Fruit fly (Drosophila melanogaster): ENCODE data around the gene CG13023.

CG13023 gene

dm6 chr3L:16941319-16941718 is 14.1 kb upstream of the CG13023 start (continued):
- TF ChIP-seq row (GFP tag; IDR thresholded peaks at IDR 0.05) (peak; percentile 60), wor (GFP tag; IDR thresholded peaks at IDR 0.05) (0 out of 2 replicates have a peak, but pooled peaks have one; percentile 20), org-1 (GFP tag; optimal IDR thresholded peaks at IDR 0.05) (peak; percentile 15), CG17361 (GFP tag; IDR thresholded peaks at IDR 0.05) (0 out of 3 replicates have a peak, but pooled peaks have one; percentile 23), cas (GFP tag; IDR thresholded peaks at IDR 0.05) (no peak), lola (GFP tag; optimal IDR thresholded peaks at IDR 0.05) (peak in 1 of 3 experiments; percentile 37), CG10979 (tag; optimal IDR thresholded peaks at IDR 0.05) (peak; percentile 37), D (optimal IDR thresholded peaks at IDR 0.05) (no peak), D (GFP tag; optimal IDR thresholded peaks at IDR 0.05) (no peak), Pdp1 (GFP tag; optimal IDR thresholded peaks at IDR 0.05) (peak in 1 of 2 experiments; percentile 36), Atf6 (GFP tag; IDR thresholded peaks at IDR 0.05) (0 out of 2 replicates have a peak, but pooled peaks have one; percentile 23), CG10366 (GFP tag; IDR thresholded peaks at IDR 0.05) (0 out of 2 replicates have a peak, but pooled peaks have one; percentile 26), pum (GFP tag; optimal IDR thresholded peaks at IDR 0.05) (no peak), Myb (GFP tag; optimal IDR thresholded peaks at IDR 0.05) (peak; percentile 6), CG18262 (tag; optimal IDR thresholded peaks at IDR 0.05) (peak; percentile 29), HLH4C (GFP tag; IDR thresholded peaks at IDR 0.05; ENCODE audit: partially characterized antibody) (no peak), CG13775 (GFP tag; optimal IDR thresholded peaks at IDR 0.05) (peak; percentile 7), Ets65A (GFP tag) (peak; percentile 91), Hmx (GFP tag; optimal IDR thresholded peaks at IDR 0.05) (no peak), exex (tag; optimal IDR thresholded peaks at IDR 0.05) (no peak), CG2678 (tag; optimal IDR thresholded peaks at IDR 0.05) (peak; percentile 50), CG13424 (tag; optimal IDR thresholded peaks at IDR 0.05) (peak; percentile 37), H2.0 (GFP tag; IDR thresholded peaks at IDR 0.05) (no peak), CTCF (GFP tag; optimal IDR thresholded peaks at IDR 0.05) (no peak), Optix (GFP tag; IDR thresholded peaks at IDR 0.05) (0 out of 3 replicates have a peak, but pooled peaks have one; percentile 8), CG10209 (GFP tag; optimal IDR thresholded peaks at IDR 0.05) (peak; percentile 25), bsh (GFP tag; optimal IDR thresholded peaks at IDR 0.05) (peak in 1 of 2 experiments; percentile 48), CG6689 (GFP tag; IDR thresholded peaks at IDR 0.05) (peak; percentile 10; the same call in 1 of the 2 replicates), CG17328 (GFP tag; IDR thresholded peaks at IDR 0.05) (no peak), Hsf (GFP tag; optimal IDR thresholded peaks at IDR 0.05) (peak; percentile 15), CG31441 (GFP tag; IDR thresholded peaks at IDR 0.05) (0 out of 2 replicates have a peak, but pooled peaks have one; percentile 10), CG1233 (GFP tag; optimal IDR thresholded peaks at IDR 0.05) (peak; percentile 39), dmrt11E (tag; optimal IDR thresholded peaks at IDR 0.05) (peak; percentile 43), gem (tag; optimal IDR thresholded peaks at IDR 0.05) (peak; percentile 60), CG8359 (GFP tag; optimal IDR thresholded peaks at IDR 0.05; ENCODE audit: borderline replicate concordance) (peak; percentile 9), CoRest (tag; optimal IDR thresholded peaks at IDR 0.05) (peak; percentile 41), CG42726 (GFP tag; IDR thresholded peaks at IDR 0.05; ENCODE audit: partially characterized antibody) (no peak)

DNA sequence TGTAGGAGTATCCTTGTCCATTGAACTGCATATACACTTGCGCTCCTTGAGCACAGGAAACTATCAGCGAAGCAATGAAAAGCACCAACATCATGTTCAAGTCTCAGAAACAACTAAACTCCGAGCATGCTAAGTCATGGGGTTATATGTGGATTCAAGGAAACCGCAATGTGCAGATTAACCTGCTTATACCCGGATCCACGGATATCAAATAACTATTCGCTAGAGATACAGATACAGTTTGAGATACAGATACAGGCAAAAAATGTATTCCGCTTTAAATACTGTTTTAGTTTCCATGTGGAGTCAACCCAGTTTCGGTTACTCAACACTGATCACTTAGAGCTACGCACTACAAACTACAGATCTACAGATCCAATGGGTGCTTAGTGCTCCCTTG is 11.6 kb upstream of the CG13023 start, which contains the start of gene CG13022:
Gene CG13022, minus strand, starts transcription at position 101 of the 400 bp plus-strand sequence.
- no peak for TF ChIP-seq unc-4 (GFP tag; IDR thresholded peaks at IDR 0.05; ENCODE audit: partially characterized antibody)
- no peak for TF ChIP-seq Elba2 (GFP tag; optimal IDR thresholded peaks at IDR 0.05)
- no peak for TF ChIP-seq CG42726 (GFP tag; IDR thresholded peaks at IDR 0.05; ENCODE audit: partially characterized antibody)
- TF ChIP-seq peb (GFP tag; IDR thresholded peaks at IDR 0.05) = no peak
- TF ChIP-seq H15 (GFP tag; IDR thresholded peaks at IDR 0.05) = no peak
- TF ChIP-seq amos (GFP tag; IDR thresholded peaks at IDR 0.05; ENCODE audit: partially characterized antibody) = no peak
